Fruit fly (Drosophila melanogaster): Measurements from ENCODE around the gene Ibf1.

dm6 chr3R:9229996-9230601, 28.7 kb upstream of the Ibf1 start:
- TF ChIP-seq CG14710 (tag; optimal IDR thresholded peaks at IDR 0.05), result no peak
- TF ChIP-seq CG1832 (GFP tag; optimal IDR thresholded peaks at IDR 0.05), result no peak
